Worm (Caenorhabditis elegans) whole organism, late embryonic: ENCODE data around the gene chat-1.

Source experiments
- C38D4.7 ChIP-seq: fragments of 200-800 bp; sonication (Bioruptor generic); optimal IDR thresholded peaks from 2 replicates; lab custom pipeline; 2018; ENCODE audit warnings: mild to moderate bottlenecking, missing genetic modification characterization, moderate library complexity, missing compliant biosample characterization
- F13H6.1 ChIP-seq: sonication (generic microtip); optimal IDR thresholded peaks from 2 replicates; lab custom pipeline; 2016; ENCODE audit warnings: missing genetic modification characterization, missing compliant biosample characterization
- K02D7.2 ChIP-seq: sonication (generic microtip); optimal IDR thresholded peaks from 2 replicates; lab custom pipeline; 2017; ENCODE audit warnings: mild to moderate bottlenecking, missing genetic modification characterization, missing compliant biosample characterization
- ahr-1 ChIP-seq: sonication (generic microtip); optimal IDR thresholded peaks from 2 replicates; lab custom pipeline; 2016; ENCODE audit warnings: missing genetic modification characterization, missing compliant biosample characterization
- ceh-14 ChIP-seq: sonication (generic microtip); optimal IDR thresholded peaks from 2 replicates; lab custom pipeline; 2016; ENCODE audit warnings: missing genotype, missing genetic modification characterization, missing compliant biosample characterization
- ceh-18 ChIP-seq: sonication (generic microtip); optimal IDR thresholded peaks from 2 replicates; lab custom pipeline; 2016; ENCODE audit warnings: missing genetic modification characterization, missing compliant biosample characterization
- ceh-19 ChIP-seq: fragments of 200-800 bp; sonication (Bioruptor generic); optimal IDR thresholded peaks from 2 replicates; lab custom pipeline; 2018; ENCODE audit warnings: mild to moderate bottlenecking, missing genetic modification characterization, missing compliant biosample characterization
- ceh-2 ChIP-seq: sonication (generic microtip); optimal IDR thresholded peaks from 2 replicates; lab custom pipeline; 2016; ENCODE audit warnings: missing genotype, missing genetic modification characterization, missing compliant biosample characterization
- ceh-22 ChIP-seq: sonication (generic microtip); optimal IDR thresholded peaks from 2 replicates; lab custom pipeline; 2017; ENCODE audit warnings: missing biosample characterization, missing genetic modification characterization
- ceh-31 ChIP-seq: sonication (generic microtip); optimal IDR thresholded peaks from 2 replicates; lab custom pipeline; 2016; ENCODE audit warnings: missing genetic modification characterization, missing compliant biosample characterization
- ceh-45 ChIP-seq: fragments of 200-800 bp; sonication (Bioruptor generic); IDR thresholded peaks from 2 replicates; pipeline ENCODE4 v1.3.6; 2022; ENCODE audit warnings: missing genetic modification reagents, missing genetic modification characterization, missing compliant biosample characterization
- che-1 ChIP-seq: sonication (generic microtip); optimal IDR thresholded peaks from 2 replicates; lab custom pipeline; 2016; ENCODE audit warnings: mild to moderate bottlenecking, missing genetic modification characterization, missing compliant biosample characterization
- dve-1 ChIP-seq: sonication (generic microtip); optimal IDR thresholded peaks from 2 replicates; lab custom pipeline; 2017; ENCODE audit warnings: antibody characterized with exemption, mild to moderate bottlenecking, missing genetic modification characterization, missing compliant biosample characterization
- elt-2 ChIP-seq: sonication (generic microtip); optimal IDR thresholded peaks from 2 replicates; lab custom pipeline; 2016; ENCODE audit warnings: missing genetic modification reagents, missing genetic modification characterization, missing compliant biosample characterization
- eyg-1 ChIP-seq: sonication (generic microtip); optimal IDR thresholded peaks from 2 replicates; lab custom pipeline; 2016; ENCODE audit warnings: missing genotype, missing genetic modification characterization, missing compliant biosample characterization
- fkh-10 ChIP-seq: fragments of 150-350 bp; optimal IDR thresholded peaks from 2 replicates; lab custom pipeline; 2014; ENCODE audit warnings: missing biosample characterization, missing genetic modification reagents, missing genetic modification characterization
- fkh-6 ChIP-seq: sonication (generic microtip); optimal IDR thresholded peaks from 2 replicates; lab custom pipeline; 2016; ENCODE audit warnings: missing genetic modification characterization, missing compliant biosample characterization
- hlh-13 ChIP-seq: fragments of 200-800 bp; sonication (Bioruptor generic); optimal IDR thresholded peaks from 2 replicates; lab custom pipeline; 2018; ENCODE audit warnings: mild to moderate bottlenecking, missing genetic modification characterization, missing compliant biosample characterization
- hlh-15 ChIP-seq: sonication (generic microtip); optimal IDR thresholded peaks from 2 replicates; lab custom pipeline; 2016; ENCODE audit warnings: missing genetic modification characterization, missing compliant biosample characterization
- hlh-30 ChIP-seq: sonication (generic microtip); optimal IDR thresholded peaks from 2 replicates; lab custom pipeline; 2017; ENCODE audit warnings: antibody characterized with exemption, missing genetic modification characterization, missing compliant biosample characterization; ENCODE audit not compliant: insufficient read depth
- hlh-6 ChIP-seq: sonication (generic microtip); optimal IDR thresholded peaks from 2 replicates; lab custom pipeline; 2016; ENCODE audit warnings: missing genotype, missing genetic modification characterization, missing compliant biosample characterization
- nfya-1 ChIP-seq: sonication (generic microtip); optimal IDR thresholded peaks from 2 replicates; lab custom pipeline; 2017; ENCODE audit warnings: missing genetic modification characterization, mild to moderate bottlenecking, missing compliant biosample characterization, antibody characterized with exemption, moderate library complexity
- nhr-232 ChIP-seq: sonication (generic microtip); optimal IDR thresholded peaks from 2 replicates; lab custom pipeline; 2016; ENCODE audit warnings: missing genetic modification characterization, missing compliant biosample characterization
- npax-4 ChIP-seq: sonication (generic microtip); optimal IDR thresholded peaks from 2 replicates; lab custom pipeline; 2016; ENCODE audit warnings: missing genetic modification characterization, missing compliant biosample characterization
- odd-2 ChIP-seq: sonication (generic microtip); optimal IDR thresholded peaks from 2 replicates; lab custom pipeline; 2017; ENCODE audit warnings: antibody characterized with exemption, mild to moderate bottlenecking, missing genetic modification characterization, missing compliant biosample characterization
- pag-3 ChIP-seq: sonication (generic microtip); optimal IDR thresholded peaks from 2 replicates; lab custom pipeline; 2016; ENCODE audit warnings: missing compliant biosample characterization, missing genetic modification characterization, borderline replicate concordance
- pax-1 ChIP-seq: fragments of 150-350 bp; optimal IDR thresholded peaks from 2 replicates; lab custom pipeline; 2014; ENCODE audit warnings: missing biosample characterization, missing genetic modification characterization
- pha-2 ChIP-seq: sonication (generic microtip); optimal IDR thresholded peaks from 2 replicates; lab custom pipeline; 2017; ENCODE audit warnings: mild to moderate bottlenecking, missing genetic modification characterization, missing compliant biosample characterization
- pha-4 ChIP-seq: fragments of 150-350 bp; optimal IDR thresholded peaks from 2 replicates; lab custom pipeline; 2018; ENCODE audit warnings: missing biosample characterization, missing genetic modification reagents, missing genetic modification characterization
- pqm-1 ChIP-seq: sonication (generic microtip); optimal IDR thresholded peaks from 2 replicates; lab custom pipeline; 2016; ENCODE audit warnings: missing genetic modification characterization, missing compliant biosample characterization
- rnt-1 ChIP-seq: sonication (generic microtip); optimal IDR thresholded peaks from 2 replicates; lab custom pipeline; 2016; ENCODE audit warnings: missing genetic modification characterization, missing compliant biosample characterization
- sdc-2 ChIP-seq: sonication (generic microtip); optimal IDR thresholded peaks from 2 replicates; lab custom pipeline; 2016; ENCODE audit warnings: missing genotype, missing genetic modification characterization, missing compliant biosample characterization
- sox-2 ChIP-seq: fragments of 200-800 bp; sonication (Bioruptor generic); IDR thresholded peaks from 2 replicates; pipeline ENCODE4 v1.3.6; 2022; ENCODE audit warnings: missing genetic modification reagents, missing genetic modification characterization, missing compliant biosample characterization
- tbx-7 ChIP-seq: sonication (generic microtip); optimal IDR thresholded peaks from 2 replicates; lab custom pipeline; 2016; ENCODE audit warnings: missing genotype, missing genetic modification characterization, missing compliant biosample characterization
- ttx-3 ChIP-seq: sonication (generic microtip); optimal IDR thresholded peaks from 2 replicates; lab custom pipeline; 2016; ENCODE audit warnings: missing genetic modification reagents, missing genetic modification characterization, missing compliant biosample characterization
- unc-42 ChIP-seq: sonication (generic microtip); optimal IDR thresholded peaks from 2 replicates; lab custom pipeline; 2016; ENCODE audit warnings: missing genotype, missing genetic modification characterization, missing compliant biosample characterization
- unc-55 ChIP-seq: sonication (generic microtip); optimal IDR thresholded peaks from 2 replicates; lab custom pipeline; 2017; ENCODE audit warnings: missing biosample characterization, missing genetic modification reagents, missing genetic modification characterization
- zip-5 ChIP-seq: sonication (generic microtip); optimal IDR thresholded peaks from 2 replicates; lab custom pipeline; 2016; ENCODE audit warnings: missing genetic modification characterization, missing compliant biosample characterization
- ztf-16 ChIP-seq: sonication (generic microtip); optimal IDR thresholded peaks from 2 replicates; lab custom pipeline; 2017; ENCODE audit warnings: missing genetic modification characterization, missing compliant biosample characterization

The chat-1 gene

DNA sequence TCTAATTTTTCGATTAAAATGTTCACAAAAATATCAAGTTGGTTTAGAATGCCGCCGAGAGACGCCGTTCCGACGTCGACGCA lies at the start of gene chat-1:
Gene chat-1 (plus strand): TSS at position 48 of the 83 bp plus-strand sequence.
- no peak for TF ChIP-seq fkh-10
- no peak for TF ChIP-seq ceh-22 (tag; lab: Kevin White, UChicago)
- TF ChIP-seq nfya-1: no peak
- TF ChIP-seq pha-2 (tag; lab: Kevin White, UChicago): no peak
- no peak for TF ChIP-seq dve-1 (tag; lab: Kevin White, UChicago)
- TF ChIP-seq ahr-1 (tag; lab: Kevin White, UChicago): no peak
- TF ChIP-seq pag-3 (tag; lab: Kevin White, UChicago): no peak
- TF ChIP-seq ceh-19 (GFP tag; lab: Kevin White, UChicago): no peak
- TF ChIP-seq hlh-15 (tag; lab: Kevin White, UChicago): no peak
- TF ChIP-seq sdc-2 (tag; lab: Kevin White, UChicago): no peak
- TF ChIP-seq ztf-16 (tag; lab: Kevin White, UChicago): no peak
- no peak for TF ChIP-seq fkh-6 (tag; lab: Kevin White, UChicago)
- no peak for TF ChIP-seq tbx-7 (tag; lab: Kevin White, UChicago)
- no peak for TF ChIP-seq hlh-30 (tag; lab: Kevin White, UChicago)
- TF ChIP-seq ceh-2: no peak
- TF ChIP-seq pax-1 (tag; lab: Kevin White, UChicago): no peak
- TF ChIP-seq ceh-14: no peak
- TF ChIP-seq K02D7.2 (tag; lab: Kevin White, UChicago): no peak
- TF ChIP-seq unc-42: no peak
- no peak for TF ChIP-seq ttx-3

DNA sequence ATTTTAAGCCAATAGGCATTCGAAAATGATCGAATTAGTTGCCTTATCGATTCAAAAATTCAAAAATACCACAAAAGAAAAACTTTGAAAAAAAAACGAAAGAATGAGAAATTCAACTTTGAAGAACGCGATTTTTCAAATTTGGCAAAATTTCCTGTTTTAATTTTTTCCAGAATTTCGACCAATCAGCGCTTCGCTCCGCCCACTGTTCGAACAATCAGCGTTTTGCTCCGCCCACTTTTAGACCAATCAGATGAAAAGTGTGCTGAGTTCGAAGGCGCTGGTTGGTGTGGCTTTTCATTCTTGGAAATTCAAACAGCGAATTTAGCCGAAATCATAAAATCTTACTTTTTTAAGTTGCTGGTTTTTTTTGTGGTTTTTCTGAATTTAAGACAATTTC lies 49.5 kb upstream of the chat-1 start:
- TF ChIP-seq nfya-1 (peak; percentile 85), nhr-232 (tag; lab: Kevin White, UChicago) (no peak), K02D7.2 (tag; lab: Kevin White, UChicago) (no peak), C38D4.7 (no peak), pha-2 (tag; lab: Kevin White, UChicago) (no peak), npax-4 (tag; lab: Kevin White, UChicago) (no peak), pha-4 (tag; lab: Kevin White, UChicago) (no peak), eyg-1 (no peak)

DNA sequence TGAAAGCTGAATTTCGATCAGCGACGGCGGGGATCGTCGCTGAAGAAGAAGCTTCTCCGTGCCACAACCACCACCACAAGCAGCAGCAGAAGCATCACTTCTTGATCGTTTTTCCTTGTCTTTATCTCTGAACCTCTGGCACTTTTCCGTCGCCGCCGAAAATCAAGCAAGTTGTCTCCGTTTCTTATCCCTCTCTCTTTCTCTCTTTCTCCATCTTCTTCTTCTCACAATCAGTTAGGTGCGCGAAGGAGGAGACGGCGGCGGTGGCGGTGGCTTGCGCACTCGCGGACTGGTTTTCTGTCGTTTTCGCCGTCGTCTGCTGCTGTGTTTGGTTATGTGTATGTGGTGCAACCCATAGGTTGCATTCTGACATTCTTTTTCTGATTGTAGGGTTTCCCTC lies 48.7 kb upstream of the chat-1 start:
- TF ChIP-seq hlh-6 (tag; lab: Kevin White, UChicago): no peak
- TF ChIP-seq ceh-18 (tag; lab: Kevin White, UChicago): peak; percentile 2
- TF ChIP-seq unc-55 (GFP tag; lab: Kevin White, UChicago): peak; percentile 37
- peak; percentile 13 for TF ChIP-seq nfya-1
- no peak for TF ChIP-seq hlh-13 (GFP tag; lab: Kevin White, UChicago)
- peak; percentile 28 for TF ChIP-seq elt-2 (tag; lab: Kevin White, UChicago)
- peak; percentile 15 for TF ChIP-seq F13H6.1 (tag; lab: Kevin White, UChicago)
- TF ChIP-seq sdc-2 (tag; lab: Kevin White, UChicago): peak; percentile 5
- TF ChIP-seq rnt-1: peak; percentile 54
- peak; percentile 26 for TF ChIP-seq ceh-31 (tag; lab: Kevin White, UChicago)
- TF ChIP-seq che-1 (tag; lab: Kevin White, UChicago): peak; percentile 19
- TF ChIP-seq zip-5: no peak
- no peak for TF ChIP-seq pqm-1 (tag; lab: Kevin White, UChicago)
- TF ChIP-seq sox-2 (GFP tag; lab: Robert Waterston, UW): no peak

DNA sequence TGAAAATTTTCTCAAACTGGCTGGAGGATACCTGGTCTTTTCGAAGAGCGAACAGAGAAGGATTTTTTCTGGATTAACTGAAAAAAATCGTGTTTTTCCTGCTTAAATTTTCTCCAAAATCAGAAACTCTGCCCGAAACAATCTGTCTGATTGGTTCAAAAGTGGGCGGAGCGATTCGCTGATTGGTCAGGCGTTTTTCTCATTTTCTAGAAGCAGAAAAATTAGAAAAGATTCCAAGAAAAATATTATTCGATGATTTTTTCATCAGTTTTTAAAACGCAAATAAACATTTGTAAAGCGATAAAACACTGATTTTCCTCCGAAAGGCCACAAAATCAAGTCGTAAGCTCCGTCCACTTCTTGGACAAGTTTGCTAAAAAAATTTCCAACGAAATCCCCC lies 48.2 kb upstream of the chat-1 start:
- TF ChIP-seq ceh-45 (no peak), nfya-1 (peak; percentile 41), odd-2 (no peak)
